Worm (Caenorhabditis elegans): Measurements from ENCODE around the gene scc-2.

- TF ChIP-seq snpc-4 (GFP tag; optimal IDR thresholded peaks at IDR 0.05) (no peak), snpc-4 (tag; optimal IDR thresholded peaks at IDR 0.05) (no peak), F49E8.2 (tag; optimal IDR thresholded peaks at IDR 0.05; ENCODE audit: insufficient read depth) (no peak)
Measured at ce11 chrII:300977-301772, 37.7 kb upstream of the scc-2 start, which contains the start of gene K01A2.5.

All from whole organism, young adult.